Worm (Caenorhabditis elegans) whole organism, L1 larva: Measurements from ENCODE around the gene fbxb-108.

ENCODE experiments used
- alr-1 ChIP-seq: fragments of 200-800 bp; sonication (Bioruptor generic); optimal IDR thresholded peaks from 2 replicates; lab custom pipeline; 2018; ENCODE audit warnings: borderline replicate concordance, mild to moderate bottlenecking, missing genetic modification characterization, missing compliant biosample characterization
- lin-39 ChIP-seq: fragments of 150-350 bp; optimal IDR thresholded peaks from 2 replicates; lab custom pipeline; 2014; ENCODE audit warnings: missing biosample characterization, missing genetic modification reagents, missing genetic modification characterization
- mdl-1 ChIP-seq, 2 experiments: fragments of 150-350 bp; optimal IDR thresholded peaks; 2 replicates each; lab custom pipeline; 2014 to 2017; ENCODE audit warnings: missing biosample characterization in 2 of 2, missing genetic modification characterization in 2 of 2, inconsistent platforms in 1 of 2
- nhr-237 ChIP-seq: fragments of 150-350 bp; optimal IDR thresholded peaks from 2 replicates; lab custom pipeline; 2014; ENCODE audit warnings: missing biosample characterization, missing genetic modification characterization
- nhr-84 ChIP-seq: sonication (generic microtip); optimal IDR thresholded peaks from 2 replicates; lab custom pipeline; 2017; ENCODE audit warnings: missing biosample characterization, missing genetic modification characterization
- nhr-90 ChIP-seq: sonication (generic microtip); optimal IDR thresholded peaks from 2 replicates; lab custom pipeline; 2016; ENCODE audit warnings: mild to moderate bottlenecking, missing genetic modification characterization, missing compliant biosample characterization; ENCODE audit not compliant: poor library complexity
- skn-1 ChIP-seq: fragments of 150-350 bp; optimal IDR thresholded peaks from 2 replicates; lab custom pipeline; 2014; ENCODE audit warnings: missing biosample characterization, missing genetic modification characterization
- zip-4 ChIP-seq: fragments of 200-800 bp; sonication (Bioruptor generic); optimal IDR thresholded peaks from 2 replicates; lab custom pipeline; 2018; ENCODE audit warnings: mild to moderate bottlenecking, missing genetic modification characterization, moderate library complexity, missing compliant biosample characterization
- ztf-4 ChIP-seq: fragments of 150-350 bp; optimal IDR thresholded peaks from 2 replicates; lab custom pipeline; 2014; ENCODE audit warnings: missing biosample characterization, missing genetic modification characterization

DNA sequence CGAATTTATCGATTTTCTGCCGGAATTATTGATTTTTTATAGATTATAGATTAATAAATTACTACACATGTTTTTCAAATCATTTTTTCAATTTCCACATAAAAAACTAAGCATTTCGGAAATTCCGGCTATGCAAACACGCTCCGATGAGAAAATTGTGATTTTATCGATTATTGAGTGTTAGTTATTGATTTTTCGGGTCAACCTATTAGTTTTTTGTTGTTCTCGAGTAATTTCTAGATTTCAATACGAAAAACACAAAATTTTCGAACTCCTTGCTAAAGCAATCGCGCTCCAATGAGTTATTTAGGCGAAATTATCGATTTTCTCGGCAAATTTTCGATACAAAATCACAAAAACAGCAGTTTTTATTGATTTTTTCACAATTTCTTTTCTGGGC lies 30.6 kb downstream of the fbxb-108 start:
- TF ChIP-seq lin-39, result no peak
- no peak for TF ChIP-seq ztf-4 (tag; lab: Kevin White, UChicago)
- no peak for TF ChIP-seq mdl-1 (tag; optimal IDR thresholded peaks at IDR 0.05; lab: Kevin White, UChicago)
- TF ChIP-seq nhr-90 (tag; lab: Kevin White, UChicago), result no peak
- no peak for TF ChIP-seq alr-1 (tag; lab: Kevin White, UChicago)
- TF ChIP-seq nhr-237 (tag; lab: Kevin White, UChicago), result no peak
- no peak for TF ChIP-seq skn-1
- no peak for TF ChIP-seq nhr-84 (tag; lab: Kevin White, UChicago)
- no peak for TF ChIP-seq zip-4
